Worm (Caenorhabditis elegans) whole organism, L2 larva: ENCODE measurements around the gene C28C12.12.
A peak's percentile ranks its signal among the peaks of the same experiment; 100 is the strongest.

ENCODE experiments used
- C34F6.9 ChIP-seq: fragments of 150-350 bp; optimal IDR thresholded peaks from 2 replicates; lab custom pipeline; 2014; ENCODE audit warnings: missing biosample characterization, missing genetic modification characterization
- F13H6.1 ChIP-seq: sonication (generic microtip); optimal IDR thresholded peaks from 2 replicates; lab custom pipeline; 2016; ENCODE audit warnings: missing genetic modification characterization, missing compliant biosample characterization
- R02D3.7 ChIP-seq: fragments of 150-350 bp; optimal IDR thresholded peaks from 2 replicates; lab custom pipeline; 2014; ENCODE audit warnings: missing biosample characterization, missing genetic modification characterization
- Y55F3AM.14 ChIP-seq: fragments of 200-800 bp; sonication (Bioruptor generic); optimal IDR thresholded peaks from 2 replicates; lab custom pipeline; 2018; ENCODE audit warnings: mild to moderate bottlenecking, missing genetic modification characterization, missing compliant biosample characterization
- ZK546.5 ChIP-seq: sonication (generic microtip); optimal IDR thresholded peaks from 2 replicates; lab custom pipeline; 2017; ENCODE audit warnings: missing biosample characterization, missing genetic modification characterization
- aly-2 ChIP-seq: fragments of 150-350 bp; optimal IDR thresholded peaks from 2 replicates; lab custom pipeline; 2014; ENCODE audit warnings: missing biosample characterization, missing genetic modification characterization
- blmp-1 ChIP-seq: sonication (generic microtip); optimal IDR thresholded peaks from 2 replicates; lab custom pipeline; 2017; ENCODE audit warnings: missing genetic modification characterization, mild to moderate bottlenecking, missing compliant biosample characterization, antibody characterized with exemption, moderate library complexity; ENCODE audit not compliant: insufficient read depth
- ceh-16 ChIP-seq: fragments of 150-350 bp; optimal IDR thresholded peaks from 2 replicates; lab custom pipeline; 2014; ENCODE audit warnings: missing biosample characterization, missing genetic modification characterization
- ceh-82 ChIP-seq: fragments of 150-350 bp; optimal IDR thresholded peaks from 2 replicates; lab custom pipeline; 2014; ENCODE audit warnings: missing biosample characterization, missing genetic modification characterization
- crh-2 ChIP-seq: sonication (generic microtip); optimal IDR thresholded peaks from 2 replicates; lab custom pipeline; 2017; ENCODE audit warnings: missing biosample characterization, missing genetic modification characterization
- egl-27 ChIP-seq: sonication (generic microtip); optimal IDR thresholded peaks from 3 replicates; lab custom pipeline; 2017; ENCODE audit warnings: missing biosample characterization, missing genetic modification reagents, missing genetic modification characterization
- elt-1 ChIP-seq: fragments of 150-350 bp; optimal IDR thresholded peaks from 2 replicates; lab custom pipeline; 2014; ENCODE audit warnings: missing biosample characterization, missing genetic modification characterization
- elt-3 ChIP-seq: sonication (generic microtip); optimal IDR thresholded peaks from 2 replicates; lab custom pipeline; 2017; ENCODE audit warnings: missing biosample characterization, missing genetic modification characterization
- fos-1 ChIP-seq: fragments of 150-350 bp; optimal IDR thresholded peaks from 2 replicates; lab custom pipeline; 2014; ENCODE audit warnings: missing biosample characterization, missing genetic modification characterization
- gmeb-1 ChIP-seq: fragments of 150-350 bp; optimal IDR thresholded peaks from 2 replicates; lab custom pipeline; 2014; ENCODE audit warnings: missing biosample characterization, missing genetic modification characterization
- lin-11 ChIP-seq: fragments of 150-350 bp; sonication (generic microtip); optimal IDR thresholded peaks from 2 replicates; lab custom pipeline; 2014; ENCODE audit warnings: missing biosample characterization, missing genetic modification characterization, inconsistent platforms, mixed read lengths
- lin-13 ChIP-seq: fragments of 150-350 bp; optimal IDR thresholded peaks from 2 replicates; lab custom pipeline; 2014; ENCODE audit warnings: missing biosample characterization, missing genetic modification reagents, missing genetic modification characterization
- lin-39 ChIP-seq: fragments of 150-350 bp; optimal IDR thresholded peaks from 2 replicates; lab custom pipeline; 2014; ENCODE audit warnings: missing biosample characterization, missing genetic modification reagents, missing genetic modification characterization
- lsy-2 ChIP-seq, 2 experiments: fragments of 150-350 bp in 1 of 2; sonication (generic microtip) in 1 of 2; optimal IDR thresholded peaks; 2 replicates each; lab custom pipeline; 2014 to 2017; ENCODE audit warnings: missing biosample characterization in 2 of 2, missing genetic modification characterization in 2 of 2
- mab-5 ChIP-seq: fragments of 150-350 bp; optimal IDR thresholded peaks from 2 replicates; lab custom pipeline; 2014; ENCODE audit warnings: missing biosample characterization, missing genetic modification characterization
- mbf-1 ChIP-seq: sonication (generic microtip); optimal IDR thresholded peaks from 2 replicates; lab custom pipeline; 2017; ENCODE audit warnings: missing biosample characterization, missing genetic modification characterization
- mdl-1 ChIP-seq, 2 experiments: fragments of 150-350 bp in 1 of 2; sonication (generic microtip) in 1 of 2; optimal IDR thresholded peaks; 2 replicates each; lab custom pipeline; 2017; ENCODE audit warnings: missing biosample characterization in 2 of 2, missing genetic modification characterization in 2 of 2
- nhr-10 ChIP-seq: sonication (generic microtip); optimal IDR thresholded peaks from 2 replicates; lab custom pipeline; 2017; ENCODE audit warnings: missing biosample characterization, missing genetic modification characterization
- nhr-12 ChIP-seq: fragments of 150-350 bp; optimal IDR thresholded peaks from 2 replicates; lab custom pipeline; 2014; ENCODE audit warnings: missing biosample characterization, missing genetic modification characterization
- nhr-129 ChIP-seq: fragments of 150-350 bp; optimal IDR thresholded peaks from 2 replicates; lab custom pipeline; 2014; ENCODE audit warnings: missing biosample characterization, missing genetic modification characterization
- nhr-21 ChIP-seq: fragments of 150-350 bp; optimal IDR thresholded peaks from 2 replicates; lab custom pipeline; 2014; ENCODE audit warnings: missing biosample characterization, missing genetic modification characterization
- nhr-23 ChIP-seq: fragments of 150-350 bp; optimal IDR thresholded peaks from 2 replicates; lab custom pipeline; 2014; ENCODE audit warnings: missing biosample characterization, missing genetic modification reagents, missing genetic modification characterization
- nhr-237 ChIP-seq: fragments of 150-350 bp; optimal IDR thresholded peaks from 2 replicates; lab custom pipeline; 2014; ENCODE audit warnings: missing biosample characterization, missing genetic modification characterization
- nhr-25 ChIP-seq: fragments of 150-350 bp; sonication (generic microtip); optimal IDR thresholded peaks from 3 replicates; lab custom pipeline; 2014; ENCODE audit warnings: missing biosample characterization, missing genetic modification characterization
- nhr-77 ChIP-seq: fragments of 150-350 bp; optimal IDR thresholded peaks from 2 replicates; lab custom pipeline; 2014; ENCODE audit warnings: missing biosample characterization, missing genetic modification characterization
- sem-4 ChIP-seq: fragments of 150-350 bp; optimal IDR thresholded peaks from 2 replicates; lab custom pipeline; 2014; ENCODE audit warnings: missing biosample characterization, missing genetic modification reagents, missing genetic modification characterization
- skn-1 ChIP-seq: sonication (generic microtip); optimal IDR thresholded peaks from 2 replicates; lab custom pipeline; 2017; ENCODE audit warnings: missing biosample characterization, missing genetic modification characterization
- sma-3 ChIP-seq: sonication (generic microtip); optimal IDR thresholded peaks from 2 replicates; lab custom pipeline; 2016; ENCODE audit warnings: missing genetic modification reagents, missing genetic modification characterization, missing compliant biosample characterization
- sma-9 ChIP-seq, 2 experiments: fragments of 150-350 bp in 1 of 2; sonication (generic microtip) in 1 of 2; optimal IDR thresholded peaks; 2 replicates each; lab custom pipeline; 2014 to 2016; ENCODE audit warnings: missing genetic modification characterization in 2 of 2, mild to moderate bottlenecking in 1 of 2, missing biosample characterization in 1 of 2, missing compliant biosample characterization in 1 of 2, missing genetic modification reagents in 1 of 2, moderate library complexity in 1 of 2
- snpc-4 ChIP-seq: fragments of 150-350 bp; optimal IDR thresholded peaks from 2 replicates; lab custom pipeline; 2014; ENCODE audit warnings: missing biosample characterization, missing genetic modification characterization
- unc-55 ChIP-seq: fragments of 150-350 bp; sonication (generic microtip); optimal IDR thresholded peaks from 3 replicates; lab custom pipeline; 2014; ENCODE audit warnings: missing biosample characterization, missing genetic modification reagents, missing genetic modification characterization
- unc-62 ChIP-seq: fragments of 150-350 bp; optimal IDR thresholded peaks from 2 replicates; lab custom pipeline; 2014; ENCODE audit warnings: missing biosample characterization, missing genetic modification reagents, missing genetic modification characterization
- zag-1 ChIP-seq: fragments of 150-350 bp; optimal IDR thresholded peaks from 2 replicates; lab custom pipeline; 2014; ENCODE audit warnings: missing biosample characterization, missing genetic modification characterization
- ztf-1 ChIP-seq: fragments of 200-800 bp; sonication (Bioruptor generic); conservative IDR thresholded peaks from 2 replicates; pipeline ENCODE4 v1.3.6; 2022; ENCODE audit warnings: missing genetic modification characterization, missing compliant biosample characterization
- ztf-11 ChIP-seq: sonication (generic microtip); optimal IDR thresholded peaks from 2 replicates; lab custom pipeline; 2017; ENCODE audit warnings: missing biosample characterization, missing genetic modification characterization
- ztf-4 ChIP-seq: fragments of 150-350 bp; optimal IDR thresholded peaks from 2 replicates; lab custom pipeline; 2014; ENCODE audit warnings: missing biosample characterization, missing genetic modification characterization

The C28C12.12 gene

DNA sequence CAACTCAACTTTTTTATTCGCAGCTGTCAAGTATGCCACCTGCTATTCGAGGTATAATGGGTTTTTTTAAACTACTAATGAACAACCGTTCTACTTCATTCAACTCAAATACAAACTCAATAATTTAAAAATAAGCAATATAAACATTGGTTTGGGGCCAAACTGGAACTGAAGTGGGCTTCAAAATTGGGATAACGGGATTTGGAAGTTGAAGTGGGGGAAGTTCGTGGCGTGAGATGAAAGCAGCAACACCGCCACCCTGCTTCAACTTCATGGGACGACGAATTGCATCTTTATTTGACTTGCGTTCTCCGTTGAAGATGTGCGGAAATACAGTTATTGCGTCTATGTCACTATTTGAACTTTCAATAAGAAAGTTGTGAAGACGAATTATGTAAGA is 17.6 kb downstream of the C28C12.12 start:
- TF ChIP-seq nhr-23 (tag; lab: Kevin White, UChicago): no peak
- TF ChIP-seq C34F6.9: no peak
- TF ChIP-seq nhr-12: no peak
- no peak for TF ChIP-seq nhr-10 (tag; lab: Kevin White, UChicago)
- TF ChIP-seq ceh-16 (tag; lab: Kevin White, UChicago): no peak
- TF ChIP-seq R02D3.7: no peak
- no peak for TF ChIP-seq ZK546.5
- no peak for TF ChIP-seq unc-55 (GFP tag; lab: Kevin White, UChicago)

DNA sequence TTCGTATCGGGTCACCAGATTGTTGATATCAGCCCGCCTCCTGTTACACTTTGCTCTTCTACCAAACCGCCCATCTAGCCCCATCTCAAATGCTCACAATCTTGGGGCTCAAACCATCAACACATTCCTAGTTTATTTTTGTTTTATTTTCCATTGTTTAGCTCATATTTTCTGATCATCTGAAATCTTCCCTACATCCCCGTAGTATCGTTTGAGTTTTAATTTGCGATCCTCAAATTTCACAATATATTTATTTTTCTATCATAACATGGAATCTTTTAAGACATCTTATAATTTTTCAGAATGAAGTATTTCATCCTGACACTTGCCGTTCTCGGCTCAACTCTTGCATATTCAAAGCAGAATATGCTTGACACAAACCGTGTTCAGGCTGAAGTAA is 19.3 kb downstream of the C28C12.12 start, which contains the start of gene spp-10:
spp-10 (plus strand) TSS at position 301 of the 400 bp plus-strand sequence.
- no peak for TF ChIP-seq mdl-1 (tag; optimal IDR thresholded peaks at IDR 0.05; lab: Kevin White, UChicago)
- TF ChIP-seq F13H6.1 (tag; lab: Kevin White, UChicago): no peak
- TF ChIP-seq ceh-82 (tag; lab: Kevin White, UChicago): no peak
- no peak for TF ChIP-seq skn-1 (tag; lab: Kevin White, UChicago)
- no peak for TF ChIP-seq R02D3.7
- no peak for TF ChIP-seq lin-11 (tag; lab: Kevin White, UChicago)
- no peak for TF ChIP-seq nhr-129 (tag; lab: Kevin White, UChicago)
- no peak for TF ChIP-seq nhr-77 (tag; lab: Kevin White, UChicago)
- no peak for TF ChIP-seq ZK546.5
- no peak for TF ChIP-seq Y55F3AM.14 (GFP tag; lab: Kevin White, UChicago)
- no peak for TF ChIP-seq fos-1 (tag; lab: Kevin White, UChicago)
- TF ChIP-seq sem-4 (tag; lab: Kevin White, UChicago): no peak
- TF ChIP-seq unc-55 (GFP tag; lab: Kevin White, UChicago): no peak
- TF ChIP-seq aly-2: no peak
- TF ChIP-seq elt-1 (tag; lab: Kevin White, UChicago): no peak
- no peak for TF ChIP-seq elt-3 (tag; lab: Kevin White, UChicago)
- no peak for TF ChIP-seq crh-2
- TF ChIP-seq ztf-4 (tag; lab: Kevin White, UChicago): no peak
- no peak for TF ChIP-seq snpc-4 (tag; lab: Kevin White, UChicago)
- TF ChIP-seq C34F6.9: no peak

DNA sequence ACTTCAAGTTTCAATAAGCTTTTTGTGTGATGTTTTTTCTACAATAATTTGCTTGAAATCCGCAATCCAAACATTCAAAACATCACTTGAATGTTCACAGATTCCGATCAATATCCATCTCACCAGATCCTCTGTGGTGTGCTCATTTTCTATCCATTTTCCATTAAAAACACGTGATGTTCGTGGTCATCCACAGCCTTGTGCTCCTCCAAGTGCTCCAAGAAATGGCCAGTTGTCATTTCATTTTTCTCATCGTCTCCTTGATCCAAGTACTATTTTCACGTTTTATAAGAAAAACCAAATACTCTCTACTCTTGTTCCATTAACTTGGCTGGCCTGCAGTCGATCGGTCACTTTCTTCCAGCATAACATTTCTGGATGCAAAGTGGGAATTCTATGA is 20.0 kb downstream of the C28C12.12 start:
- TF ChIP-seq crh-2 (no peak), nhr-129 (tag; lab: Kevin White, UChicago) (peak; percentile 58), lsy-2 (tag; optimal IDR thresholded peaks at IDR 0.05; lab: Kevin White, UChicago) (peak in 1 of 2 experiments; percentile 11), lin-11 (tag; lab: Kevin White, UChicago) (no peak), sma-9 (GFP tag; optimal IDR thresholded peaks at IDR 0.05; lab: Kevin White, UChicago) (peak; percentile 37), sma-9 (tag; optimal IDR thresholded peaks at IDR 0.05; lab: Kevin White, UChicago) (no peak), mab-5 (peak; percentile 18), F13H6.1 (tag; lab: Kevin White, UChicago) (peak; percentile 49), gmeb-1 (tag; lab: Kevin White, UChicago) (no peak)
- TF ChIP-seq, all 48 proteins: peak for 5

DNA sequence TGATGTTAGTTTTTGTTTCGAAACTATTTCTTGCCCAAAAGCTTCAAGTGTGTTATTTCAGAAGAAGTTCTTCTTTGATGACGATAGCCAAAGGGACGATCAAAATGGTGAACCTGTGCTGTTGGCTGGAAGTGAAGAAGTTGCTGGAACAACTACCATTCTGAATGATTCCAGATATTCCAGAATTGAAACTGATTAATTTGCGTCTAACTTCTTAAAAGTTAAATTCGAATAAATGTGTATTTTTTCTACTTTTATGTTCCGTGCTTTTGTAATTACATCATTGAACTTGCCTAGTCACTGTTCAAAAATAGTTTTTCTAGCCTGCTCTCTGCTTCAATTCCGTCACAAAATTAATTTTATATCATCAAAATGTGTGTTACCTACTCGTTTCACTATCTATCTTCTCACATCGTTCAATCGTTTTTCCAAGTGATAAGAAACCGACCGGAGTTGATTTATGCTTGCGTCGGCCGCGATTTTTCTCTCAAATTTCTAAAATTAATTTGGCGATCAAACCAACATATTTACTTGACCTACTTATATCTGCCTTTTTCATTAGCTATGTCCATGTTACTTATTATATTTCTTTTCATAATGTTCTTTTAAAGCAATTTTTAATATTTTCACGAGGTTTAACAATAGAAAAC is 21.0 kb downstream of the C28C12.12 start:
- TF ChIP-seq nhr-10 (tag; lab: Kevin White, UChicago): no peak
- TF ChIP-seq R02D3.7: no peak
- no peak for TF ChIP-seq nhr-21 (tag; lab: Kevin White, UChicago)
- no peak for TF ChIP-seq blmp-1 (tag; lab: Kevin White, UChicago)
- no peak for TF ChIP-seq ztf-11
- TF ChIP-seq nhr-129 (tag; lab: Kevin White, UChicago): no peak
- TF ChIP-seq unc-62: no peak
- no peak for TF ChIP-seq unc-55 (GFP tag; lab: Kevin White, UChicago)
- TF ChIP-seq sma-3: peak; percentile 27
- TF ChIP-seq mab-5: no peak
- TF ChIP-seq sma-9 (GFP tag; optimal IDR thresholded peaks at IDR 0.05; lab: Kevin White, UChicago): peak; percentile 48
- TF ChIP-seq sma-9 (tag; optimal IDR thresholded peaks at IDR 0.05; lab: Kevin White, UChicago): no peak
- TF ChIP-seq zag-1 (tag; lab: Kevin White, UChicago): no peak
- no peak for TF ChIP-seq nhr-237 (tag; lab: Kevin White, UChicago)
- TF ChIP-seq aly-2: no peak
- no peak for TF ChIP-seq egl-27 (tag; lab: Kevin White, UChicago)
- TF ChIP-seq Y55F3AM.14 (GFP tag; lab: Kevin White, UChicago): no peak
- TF ChIP-seq mdl-1 (tag; optimal IDR thresholded peaks at IDR 0.05; lab: Kevin White, UChicago): no peak
- TF ChIP-seq nhr-25 (tag; lab: Kevin White, UChicago): no peak
- TF ChIP-seq lin-39 (tag; lab: Kevin White, UChicago): no peak
- peak; percentile 12 for TF ChIP-seq crh-2
- no peak for TF ChIP-seq lin-13 (GFP tag; lab: Kevin White, UChicago)
- TF ChIP-seq F13H6.1 (tag; lab: Kevin White, UChicago): no peak
- peak; percentile 84 for TF ChIP-seq fos-1 (tag; lab: Kevin White, UChicago)
- no peak for TF ChIP-seq ztf-1
- TF ChIP-seq lsy-2 (tag; optimal IDR thresholded peaks at IDR 0.05; lab: Kevin White, UChicago): no peak
- no peak for TF ChIP-seq ceh-16 (tag; lab: Kevin White, UChicago)
- no peak for TF ChIP-seq mbf-1 (tag; lab: Kevin White, UChicago)
- TF ChIP-seq sem-4 (tag; lab: Kevin White, UChicago): no peak
